Fruit fly (Drosophila melanogaster) whole organism, prepupa: ENCODE results near the gene CG14013.

ENCODE experiments used
- CG10631 ChIP-seq: fragments of 200-800 bp; sonication (Bioruptor generic); optimal IDR thresholded peaks from 2 replicates; lab custom pipeline; 2016; ENCODE audit warnings: missing biosample characterization, missing genetic modification characterization
- CG11902 ChIP-seq: fragments of 200-800 bp; sonication (Bioruptor generic); optimal IDR thresholded peaks from 3 replicates; lab custom pipeline; 2016; ENCODE audit warnings: missing biosample characterization, missing genetic modification characterization
- CG31627 ChIP-seq: fragments of 200-800 bp; sonication (Bioruptor generic); optimal IDR thresholded peaks from 3 replicates; lab custom pipeline; 2016; ENCODE audit warnings: missing biosample characterization, missing genetic modification characterization
- CG32006 ChIP-seq: fragments of 200-800 bp; sonication (Bioruptor generic); optimal IDR thresholded peaks from 3 replicates; lab custom pipeline; 2017; ENCODE audit warnings: missing biosample characterization, mild to moderate bottlenecking, missing genetic modification characterization
- CG6276 ChIP-seq: fragments of 200-800 bp; sonication (Bioruptor generic); optimal IDR thresholded peaks from 2 replicates; lab custom pipeline; 2017; ENCODE audit warnings: missing biosample characterization, mild to moderate bottlenecking, missing genetic modification characterization
- CG8119 ChIP-seq: fragments of 200-800 bp; sonication (Bioruptor generic); IDR thresholded peaks from 3 replicates; pipeline ENCODE4 v1.3.6; 2022; ENCODE audit warnings: missing biosample characterization, missing genetic modification characterization
- CG8632 ChIP-seq: fragments of 200-800 bp; sonication (Bioruptor generic); optimal IDR thresholded peaks from 3 replicates; lab custom pipeline; 2016; ENCODE audit warnings: missing biosample characterization, missing genetic modification characterization
- Eip78C ChIP-seq: fragments of 200-800 bp; sonication (Bioruptor generic); peaks from one replicate; lab custom pipeline; 2016; ENCODE audit warnings: missing biosample characterization, missing genetic modification characterization
- Eip93F ChIP-seq: fragments of 200-800 bp; sonication (Bioruptor generic); optimal IDR thresholded peaks from 2 replicates; lab custom pipeline; 2016; ENCODE audit warnings: missing biosample characterization, mild to moderate bottlenecking, missing genetic modification characterization
- Hr4 ChIP-seq: fragments of 200-800 bp; sonication (Bioruptor generic); optimal IDR thresholded peaks from 3 replicates; lab custom pipeline; 2016; ENCODE audit warnings: missing biosample characterization, missing genetic modification characterization
- OdsH ChIP-seq: fragments of 200-800 bp; sonication (Bioruptor generic); optimal IDR thresholded peaks from 3 replicates; lab custom pipeline; 2016; ENCODE audit warnings: missing biosample characterization, missing genetic modification characterization
- Smox ChIP-seq: fragments of 200-800 bp; sonication (Bioruptor generic); optimal IDR thresholded peaks from 3 replicates; lab custom pipeline; 2016; ENCODE audit warnings: missing biosample characterization, missing genetic modification characterization
- Sox102F ChIP-seq: fragments of 200-800 bp; sonication (Bioruptor generic); optimal IDR thresholded peaks from 2 replicates; lab custom pipeline; 2016; ENCODE audit warnings: missing biosample characterization, mild to moderate bottlenecking, missing genetic modification characterization
- lz ChIP-seq: fragments of 200-800 bp; sonication (Bioruptor generic); optimal IDR thresholded peaks from 3 replicates; lab custom pipeline; 2016; ENCODE audit warnings: missing biosample characterization, missing genetic modification characterization

dm6 chr2L:5527861-5528260 is 25.8 kb downstream of the CG14013 start, which contains the start of gene CG31915:
- no peak for TF ChIP-seq CG8119 (GFP tag; lab: Robert Waterston, UW)
- TF ChIP-seq CG32006 (GFP tag; lab: Kevin White, UChicago) = no peak
- no peak for TF ChIP-seq lz (GFP tag; lab: Kevin White, UChicago)
- TF ChIP-seq Hr4 (GFP tag; lab: Kevin White, UChicago) = no peak
- no peak for TF ChIP-seq Smox (GFP tag; lab: Kevin White, UChicago)
- no peak for TF ChIP-seq OdsH (GFP tag; lab: Kevin White, UChicago)
- no peak for TF ChIP-seq CG10631
- no peak for TF ChIP-seq CG8632 (GFP tag; lab: Kevin White, UChicago)
- no peak for TF ChIP-seq Eip78C (GFP tag; lab: Kevin White, UChicago)
- no peak for TF ChIP-seq Sox102F
- no peak for TF ChIP-seq CG11902
- no peak for TF ChIP-seq Eip93F (GFP tag; lab: Kevin White, UChicago)
- TF ChIP-seq CG31627 = no peak
- no peak for TF ChIP-seq CG6276 (GFP tag; lab: Kevin White, UChicago)
